Fruit fly (Drosophila melanogaster) whole organism, prepupa: ENCODE data around the gene CG31371.

Experiments
- Blimp-1 ChIP-seq: fragments of 200-800 bp; sonication (Bioruptor generic); optimal IDR thresholded peaks from 3 replicates; lab custom pipeline; 2017; ENCODE audit warnings: missing biosample characterization, missing genetic modification characterization, mild to moderate bottlenecking, moderate library complexity, missing genetic modification reagents
- CG10669 ChIP-seq: fragments of 200-800 bp; sonication (Bioruptor generic); optimal IDR thresholded peaks from 3 replicates; lab custom pipeline; 2018; ENCODE audit warnings: missing biosample characterization, mild to moderate bottlenecking, missing genetic modification characterization, moderate library complexity
- CG11294 ChIP-seq: fragments of 200-800 bp; sonication (Bioruptor generic); IDR thresholded peaks from 2 replicates; pipeline ENCODE4 v1.3.6; 2022; ENCODE audit warnings: missing biosample characterization, missing genetic modification characterization
- CG11902 ChIP-seq: fragments of 200-800 bp; sonication (Bioruptor generic); optimal IDR thresholded peaks from 3 replicates; lab custom pipeline; 2016; ENCODE audit warnings: missing biosample characterization, missing genetic modification characterization
- CG1621 ChIP-seq: fragments of 200-800 bp; sonication (Bioruptor generic); optimal IDR thresholded peaks from 3 replicates; lab custom pipeline; 2018; ENCODE audit warnings: missing biosample characterization, mild to moderate bottlenecking, missing genetic modification characterization
- CG16779 ChIP-seq: fragments of 200-800 bp; sonication (Bioruptor generic); optimal IDR thresholded peaks from 3 replicates; lab custom pipeline; 2017; ENCODE audit warnings: missing biosample characterization, mild to moderate bottlenecking, missing genetic modification characterization
- CG31627 ChIP-seq: fragments of 200-800 bp; sonication (Bioruptor generic); optimal IDR thresholded peaks from 3 replicates; lab custom pipeline; 2016; ENCODE audit warnings: missing biosample characterization, missing genetic modification characterization
- CG3919 ChIP-seq: fragments of 200-800 bp; sonication (Bioruptor generic); optimal IDR thresholded peaks from 3 replicates; lab custom pipeline; 2016; ENCODE audit warnings: missing biosample characterization, missing genetic modification characterization
- CG4318 ChIP-seq: fragments of 200-800 bp; sonication (Bioruptor generic); optimal IDR thresholded peaks from 3 replicates; lab custom pipeline; 2017; ENCODE audit warnings: missing biosample characterization, mild to moderate bottlenecking, missing genetic modification characterization
- CG6163 ChIP-seq: fragments of 200-800 bp; sonication (Bioruptor generic); IDR thresholded peaks from 3 replicates; pipeline ENCODE4 v1.3.6; 2022; ENCODE audit warnings: missing biosample characterization, missing genetic modification characterization
- CG6276 ChIP-seq: fragments of 200-800 bp; sonication (Bioruptor generic); optimal IDR thresholded peaks from 2 replicates; lab custom pipeline; 2017; ENCODE audit warnings: missing biosample characterization, mild to moderate bottlenecking, missing genetic modification characterization
- CG6808 ChIP-seq: fragments of 200-800 bp; sonication (Bioruptor generic); optimal IDR thresholded peaks from 3 replicates; lab custom pipeline; 2017; ENCODE audit warnings: missing biosample characterization, missing genetic modification characterization, mild to moderate bottlenecking, moderate library complexity, missing genetic modification reagents
- CG6854 ChIP-seq: fragments of 200-800 bp; sonication (Bioruptor generic); optimal IDR thresholded peaks from 2 replicates; lab custom pipeline; 2017; ENCODE audit warnings: missing biosample characterization, mild to moderate bottlenecking, missing genetic modification characterization
- CG7368 ChIP-seq: fragments of 200-800 bp; sonication (Bioruptor generic); optimal IDR thresholded peaks from 3 replicates; lab custom pipeline; 2016; ENCODE audit warnings: missing biosample characterization, missing genetic modification characterization
- CG8119 ChIP-seq: fragments of 200-800 bp; sonication (Bioruptor generic); IDR thresholded peaks from 3 replicates; pipeline ENCODE4 v1.3.6; 2022; ENCODE audit warnings: missing biosample characterization, missing genetic modification characterization
- CG8319 ChIP-seq: fragments of 200-800 bp; sonication (Bioruptor generic); optimal IDR thresholded peaks from 3 replicates; lab custom pipeline; 2016; ENCODE audit warnings: missing biosample characterization, missing genetic modification characterization
- CG8632 ChIP-seq: fragments of 200-800 bp; sonication (Bioruptor generic); optimal IDR thresholded peaks from 3 replicates; lab custom pipeline; 2016; ENCODE audit warnings: missing biosample characterization, missing genetic modification characterization
- CG9139 ChIP-seq: fragments of 200-800 bp; sonication (Bioruptor generic); optimal IDR thresholded peaks from 3 replicates; lab custom pipeline; 2017; ENCODE audit warnings: missing biosample characterization, mild to moderate bottlenecking, missing genetic modification characterization
- Eip78C ChIP-seq: fragments of 200-800 bp; sonication (Bioruptor generic); peaks from one replicate; lab custom pipeline; 2016; ENCODE audit warnings: missing biosample characterization, missing genetic modification characterization
- Ets21C ChIP-seq: fragments of 200-800 bp; sonication (Bioruptor generic); optimal IDR thresholded peaks from 3 replicates; lab custom pipeline; 2016; ENCODE audit warnings: missing biosample characterization, missing genetic modification characterization
- Ets96B ChIP-seq: fragments of 200-800 bp; optimal IDR thresholded peaks from 2 replicates; lab custom pipeline; 2019; ENCODE audit warnings: missing biosample characterization, mild to moderate bottlenecking, missing genetic modification characterization, moderate library complexity
- Gug ChIP-seq: fragments of 200-800 bp; sonication (Bioruptor generic); IDR thresholded peaks from 2 replicates; pipeline ENCODE4 v1.3.6; 2022; ENCODE audit warnings: missing biosample characterization, missing genetic modification characterization
- Hr38 ChIP-seq: sonication (Bioruptor generic); optimal IDR thresholded peaks from 2 replicates; lab custom pipeline; 2016; ENCODE audit warnings: missing biosample characterization, missing genetic modification characterization
- Hr39 ChIP-seq: fragments of 200-800 bp; sonication (Bioruptor generic); optimal IDR thresholded peaks from 2 replicates; lab custom pipeline; 2016; ENCODE audit warnings: missing biosample characterization, missing genetic modification characterization
- Met ChIP-seq: fragments of 200-800 bp; sonication (Bioruptor generic); optimal IDR thresholded peaks from 3 replicates; lab custom pipeline; 2016; ENCODE audit warnings: missing biosample characterization, missing genetic modification characterization
- OdsH ChIP-seq: fragments of 200-800 bp; sonication (Bioruptor generic); optimal IDR thresholded peaks from 3 replicates; lab custom pipeline; 2016; ENCODE audit warnings: missing biosample characterization, missing genetic modification characterization
- Smox ChIP-seq: fragments of 200-800 bp; sonication (Bioruptor generic); optimal IDR thresholded peaks from 3 replicates; lab custom pipeline; 2016; ENCODE audit warnings: missing biosample characterization, missing genetic modification characterization
- Sox102F ChIP-seq: fragments of 200-800 bp; sonication (Bioruptor generic); optimal IDR thresholded peaks from 2 replicates; lab custom pipeline; 2016; ENCODE audit warnings: missing biosample characterization, mild to moderate bottlenecking, missing genetic modification characterization
- Sox14 ChIP-seq: fragments of 200-800 bp; sonication (Bioruptor generic); optimal IDR thresholded peaks from 3 replicates; lab custom pipeline; 2016; ENCODE audit warnings: missing biosample characterization, missing genetic modification characterization
- achi ChIP-seq: fragments of 200-800 bp; sonication (Bioruptor generic); optimal IDR thresholded peaks from 3 replicates; lab custom pipeline; 2016; ENCODE audit warnings: missing biosample characterization, missing genetic modification characterization
- acj6 ChIP-seq: fragments of 200-800 bp; sonication (Bioruptor generic); optimal IDR thresholded peaks from 3 replicates; lab custom pipeline; 2016; ENCODE audit warnings: missing biosample characterization, missing genetic modification characterization
- eg ChIP-seq: fragments of 200-800 bp; sonication (Bioruptor generic); IDR thresholded peaks from 3 replicates; pipeline ENCODE4 v1.3.6; 2022; ENCODE audit warnings: missing biosample characterization, missing genetic modification characterization
- esn ChIP-seq: fragments of 200-800 bp; sonication (Bioruptor generic); optimal IDR thresholded peaks from 2 replicates; lab custom pipeline; 2016; ENCODE audit warnings: missing biosample characterization, mild to moderate bottlenecking, missing genetic modification characterization, moderate library complexity
- fd59A ChIP-seq: fragments of 200-800 bp; sonication (Bioruptor generic); optimal IDR thresholded peaks from 2 replicates; lab custom pipeline; 2017; ENCODE audit warnings: missing biosample characterization, mild to moderate bottlenecking, missing genetic modification characterization, missing genetic modification reagents
- fkh ChIP-seq: fragments of 200-800 bp; sonication (Bioruptor generic); optimal IDR thresholded peaks from 3 replicates; lab custom pipeline; 2017; ENCODE audit warnings: missing biosample characterization, mild to moderate bottlenecking, missing genetic modification characterization, moderate library complexity
- pdm3 ChIP-seq: fragments of 200-800 bp; sonication (Bioruptor generic); optimal IDR thresholded peaks from 3 replicates; lab custom pipeline; 2016; ENCODE audit warnings: missing biosample characterization, missing genetic modification characterization
- salr ChIP-seq, 2 experiments: fragments of 200-800 bp; sonication (Bioruptor generic); optimal IDR thresholded peaks; 3 replicates each; lab custom pipeline; 2016 to 2018; ENCODE audit warnings: missing biosample characterization in 2 of 2, missing genetic modification characterization in 2 of 2, mild to moderate bottlenecking in 1 of 2
- svp ChIP-seq: fragments of 200-800 bp; sonication (Bioruptor generic); peaks from one replicate; lab custom pipeline; 2016; ENCODE audit warnings: missing biosample characterization, missing genetic modification characterization
- topi ChIP-seq: fragments of 200-800 bp; sonication (Bioruptor generic); optimal IDR thresholded peaks from 3 replicates; lab custom pipeline; 2016; ENCODE audit warnings: missing biosample characterization, missing genetic modification characterization
- vri ChIP-seq: fragments of 200-800 bp; sonication (Bioruptor generic); optimal IDR thresholded peaks from 3 replicates; lab custom pipeline; 2016; ENCODE audit warnings: missing biosample characterization, mild to moderate bottlenecking, missing genetic modification characterization

CG31371 gene

DNA sequence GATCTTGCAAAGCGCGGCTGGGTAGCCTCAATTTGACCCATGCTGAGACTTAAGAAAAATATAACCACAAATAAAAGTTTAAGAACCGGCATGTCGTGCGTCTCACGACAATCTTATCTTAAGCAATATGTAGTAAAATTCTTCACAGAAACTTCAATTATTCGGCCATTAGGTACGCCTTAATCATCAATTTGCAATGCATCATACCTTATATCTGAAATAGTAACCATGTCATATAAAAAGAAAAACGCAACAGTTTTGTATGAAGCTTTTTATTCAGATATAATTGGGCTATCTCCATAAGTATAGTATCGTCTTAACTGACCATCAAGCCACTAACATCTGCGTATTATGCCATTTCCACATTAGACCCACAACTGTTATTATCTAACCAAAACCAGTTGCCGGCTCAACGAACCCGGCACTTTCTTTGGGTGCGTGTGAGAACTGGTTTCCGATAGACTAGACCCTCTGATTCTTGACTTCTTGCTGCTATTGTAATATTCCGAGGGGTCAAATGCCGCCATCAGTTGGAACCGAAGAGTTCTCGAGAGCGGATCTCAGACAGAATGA, 11.0 kb upstream of the CG31371 start, which contains the start of the genes CG31524 and CG9698:
Gene CG31524, minus strand, starts transcription at position 101 of the 573 bp plus-strand sequence.
Gene CG9698, plus strand, starts transcription at position 523 of the 573 bp plus-strand sequence.
- TF ChIP-seq vri (GFP tag; lab: Kevin White, UChicago) (no peak), svp (GFP tag; lab: Kevin White, UChicago) (peak; percentile 1)

DNA sequence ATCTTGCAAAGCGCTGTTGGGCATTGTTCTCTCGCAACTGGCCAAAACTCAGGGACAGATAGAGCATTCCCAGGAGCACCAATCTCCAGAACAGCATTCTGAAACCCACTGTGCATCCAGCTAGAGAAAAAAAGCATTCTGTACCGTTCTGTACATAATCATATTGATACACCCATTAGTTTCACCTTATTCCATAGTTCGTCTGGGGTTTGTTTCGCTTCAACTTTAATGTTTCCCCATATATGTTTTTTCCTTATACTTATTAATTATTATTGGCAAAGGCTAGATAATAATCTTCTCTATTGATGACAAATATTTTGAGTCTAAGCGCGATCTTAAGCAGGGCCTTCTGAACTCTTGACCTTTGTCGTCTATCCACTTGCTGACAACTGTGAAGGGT, 8.8 kb upstream of the CG31371 start, which contains the start of gene PH4alphaNE2:
Gene PH4alphaNE2, minus strand, starts transcription at position 101 of the 400 bp plus-strand sequence.
- TF ChIP-seq fkh (GFP tag; lab: Kevin White, UChicago) (no peak), CG4318 (GFP tag; lab: Kevin White, UChicago) (no peak), CG10669 (no peak), CG8632 (GFP tag; lab: Kevin White, UChicago) (no peak), CG8319 (GFP tag; lab: Kevin White, UChicago) (no peak), acj6 (GFP tag; lab: Kevin White, UChicago) (no peak), Eip78C (GFP tag; lab: Kevin White, UChicago) (no peak), CG31627 (GFP tag; lab: Kevin White, UChicago) (no peak), Hr38 (GFP tag; lab: Kevin White, UChicago) (no peak), salr (GFP tag; optimal IDR thresholded peaks at IDR 0.05; lab: Kevin White, UChicago) (no peak), CG6276 (no peak), CG9139 (GFP tag; lab: Kevin White, UChicago) (no peak), Ets96B (tag; lab: Kevin White, UChicago) (no peak), Blimp-1 (GFP tag; lab: Kevin White, UChicago) (no peak), CG11294 (GFP tag; lab: Robert Waterston, UW) (no peak), Gug (GFP tag; lab: Robert Waterston, UW) (no peak)
- TF ChIP-seq, all 60 proteins: peak for 0

DNA sequence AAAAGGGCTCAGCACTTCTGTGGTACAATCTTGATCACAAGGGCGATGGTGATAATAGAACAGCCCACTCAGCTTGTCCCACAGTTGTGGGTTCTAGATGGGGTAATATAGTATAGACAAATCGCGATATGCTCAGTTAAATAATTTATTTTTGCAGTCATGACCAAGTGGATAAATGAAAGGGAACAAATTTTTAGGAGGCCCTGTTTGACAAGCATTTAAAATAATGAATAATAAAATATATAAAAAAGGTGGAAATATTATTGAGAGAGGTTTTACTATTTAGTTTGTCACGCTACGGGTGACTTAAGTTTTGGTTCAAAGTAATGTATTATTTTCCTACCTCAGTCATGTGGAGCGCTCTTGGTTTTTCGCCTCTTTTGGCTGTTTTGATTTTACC, 4.4 kb upstream of the CG31371 start, which contains the start of gene CG34041:
Gene CG34041, plus strand, starts transcription at position 301 of the 400 bp plus-strand sequence.
- TF ChIP-seq CG16779 (no peak), svp (GFP tag; lab: Kevin White, UChicago) (no peak), fd59A (no peak), Hr39 (GFP tag; lab: Kevin White, UChicago) (no peak), CG8119 (no peak), Sox14 (GFP tag; lab: Kevin White, UChicago) (no peak), CG3919 (no peak), Sox102F (GFP tag; lab: Kevin White, UChicago) (no peak), esn (GFP tag; lab: Kevin White, UChicago) (no peak), CG9139 (GFP tag; lab: Kevin White, UChicago) (no peak), Hr38 (GFP tag; lab: Kevin White, UChicago) (no peak)

DNA sequence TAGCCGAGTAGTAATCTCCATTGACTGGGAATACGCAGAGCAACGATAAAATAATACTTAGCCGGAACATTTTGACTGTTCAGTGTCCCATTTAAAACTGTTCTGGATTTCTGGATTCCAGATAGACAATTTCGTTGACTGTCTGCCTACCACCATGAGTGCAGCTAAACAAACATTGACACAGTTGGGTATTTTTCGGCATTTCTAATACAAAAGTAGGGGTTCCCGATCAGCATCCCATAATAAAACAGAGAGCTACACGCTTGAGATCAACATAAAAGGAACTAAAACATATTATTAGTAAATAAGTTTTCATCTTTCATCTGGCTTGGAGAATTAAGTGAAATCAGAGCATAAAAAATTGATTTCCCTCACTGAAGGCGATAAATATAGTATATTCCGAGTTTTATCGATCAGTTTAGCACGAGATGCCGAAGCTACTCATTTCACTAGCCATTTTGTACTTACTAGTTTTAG, 2.3 kb upstream of the CG31371 start, which contains the start of the genes PH4alphaSG1 and CG15539:
Gene PH4alphaSG1, minus strand, starts transcription at position 101 of the 477 bp plus-strand sequence.
Gene CG15539, plus strand, starts transcription at position 427 of the 477 bp plus-strand sequence.
- no peak for TF ChIP-seq CG8319 (GFP tag; lab: Kevin White, UChicago)
- no peak for TF ChIP-seq acj6 (GFP tag; lab: Kevin White, UChicago)
- no peak for TF ChIP-seq Ets96B (tag; lab: Kevin White, UChicago)
- no peak for TF ChIP-seq CG31627 (GFP tag; lab: Kevin White, UChicago)

DNA sequence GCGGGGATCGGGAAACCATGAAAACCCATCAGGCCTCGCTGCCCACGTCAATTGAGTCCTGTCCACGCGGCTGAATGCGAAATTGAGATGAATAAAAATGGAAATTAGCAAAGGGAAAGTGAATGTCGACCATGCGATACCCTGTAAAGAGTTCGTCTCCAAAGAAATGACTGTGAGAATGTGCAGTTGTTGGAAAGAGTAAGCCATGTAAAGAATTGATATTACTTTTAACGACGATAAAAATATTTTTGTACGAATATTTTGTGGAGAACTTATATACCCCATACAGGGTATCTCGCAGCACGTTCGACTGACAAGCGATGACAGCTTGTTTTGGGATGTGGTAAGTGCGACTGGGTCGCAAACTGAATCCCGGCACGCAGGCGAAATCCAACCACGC, 2.1 kb downstream of the CG31371 start:
- TF ChIP-seq CG11902 (GFP tag; lab: Kevin White, UChicago) (peak; percentile 52), CG31627 (GFP tag; lab: Kevin White, UChicago) (peak; percentile 83), Met (GFP tag; lab: Kevin White, UChicago) (peak; percentile 76), CG6808 (GFP tag; lab: Kevin White, UChicago) (peak; percentile 43), Blimp-1 (GFP tag; lab: Kevin White, UChicago) (peak; percentile 30), pdm3 (GFP tag; lab: Kevin White, UChicago) (peak; percentile 60), CG6163 (peak; percentile 82), achi (GFP tag; lab: Kevin White, UChicago) (peak; percentile 66), OdsH (GFP tag; lab: Kevin White, UChicago) (peak; percentile 66), topi (GFP tag; lab: Kevin White, UChicago) (peak; percentile 72), svp (GFP tag; lab: Kevin White, UChicago) (peak; percentile 86), CG1621 (tag; lab: Kevin White, UChicago) (peak; percentile 55), Smox (GFP tag; lab: Kevin White, UChicago) (peak; percentile 62), CG7368 (GFP tag; lab: Kevin White, UChicago) (peak; percentile 37), eg (peak; percentile 76), acj6 (GFP tag; lab: Kevin White, UChicago) (peak; percentile 69), Sox102F (GFP tag; lab: Kevin White, UChicago) (peak; percentile 67), CG6854 (GFP tag; lab: Kevin White, UChicago) (no peak), CG11294 (GFP tag; lab: Robert Waterston, UW) (0 out of 2 replicates have a peak, but pooled peaks have one; percentile 38), CG4318 (GFP tag; lab: Kevin White, UChicago) (peak; percentile 52), Sox14 (GFP tag; lab: Kevin White, UChicago) (peak; percentile 68), Ets21C (peak; percentile 63), CG6276 (peak; percentile 40)
